Worm (Caenorhabditis elegans) whole organism, L4 larva: ENCODE measurements around the gene srh-16.

Experiments
- D1046.2 ChIP-seq: fragments of 200-800 bp; sonication (Bioruptor generic); IDR thresholded peaks from 2 replicates; pipeline ENCODE4 v1.3.6; 2022; ENCODE audit warnings: missing genetic modification characterization, missing compliant biosample characterization
- F10B5.3 ChIP-seq: sonication (generic microtip); optimal IDR thresholded peaks from 2 replicates; lab custom pipeline; 2016; ENCODE audit warnings: mild to moderate bottlenecking, missing genetic modification characterization, missing compliant biosample characterization
- F44E2.7 ChIP-seq: fragments of 200-800 bp; sonication (Bioruptor generic); IDR thresholded peaks from 2 replicates; pipeline ENCODE4 v2.1.2; 2022; ENCODE audit warnings: missing genetic modification characterization, missing compliant biosample characterization
- T20F7.1 ChIP-seq: fragments of 200-800 bp; sonication (Bioruptor generic); optimal IDR thresholded peaks from 2 replicates; lab custom pipeline; 2018; ENCODE audit warnings: mild to moderate bottlenecking, missing genetic modification characterization, missing compliant biosample characterization
- Y5F2A.4 ChIP-seq: fragments of 200-800 bp; sonication (Bioruptor generic); optimal IDR thresholded peaks from 2 replicates; lab custom pipeline; 2018; ENCODE audit warnings: mild to moderate bottlenecking, missing genetic modification characterization, missing compliant biosample characterization
- aha-1 ChIP-seq: fragments of 150-350 bp; peaks from one replicate; lab custom pipeline; 2014; ENCODE audit warnings: missing biosample characterization, missing genetic modification characterization
- aly-2 ChIP-seq: sonication (generic microtip); optimal IDR thresholded peaks from 2 replicates; lab custom pipeline; 2018; ENCODE audit warnings: missing biosample characterization, missing genetic modification characterization
- attf-4 ChIP-seq: sonication (generic microtip); optimal IDR thresholded peaks from 3 replicates; lab custom pipeline; 2017; ENCODE audit warnings: missing biosample characterization, missing genetic modification characterization
- ceh-20 ChIP-seq: fragments of 200-800 bp; sonication (Bioruptor generic); IDR thresholded peaks from 2 replicates; pipeline ENCODE4 v1.3.6; 2022; ENCODE audit warnings: missing genetic modification reagents, missing genetic modification characterization, missing compliant biosample characterization
- ceh-28 ChIP-seq: fragments of 150-350 bp; optimal IDR thresholded peaks from 2 replicates; lab custom pipeline; 2014; ENCODE audit warnings: missing biosample characterization, missing genetic modification reagents, missing genetic modification characterization
- ceh-32 ChIP-seq: sonication (generic microtip); optimal IDR thresholded peaks from 2 replicates; lab custom pipeline; 2016; ENCODE audit warnings: mild to moderate bottlenecking, missing genetic modification characterization, missing compliant biosample characterization; ENCODE audit not compliant: poor library complexity
- ceh-62 ChIP-seq: sonication (generic microtip); optimal IDR thresholded peaks from 2 replicates; lab custom pipeline; 2017; ENCODE audit warnings: missing biosample characterization, missing genetic modification characterization
- ctbp-1 ChIP-seq: fragments of 200-800 bp; sonication (Bioruptor generic); IDR thresholded peaks from 2 replicates; pipeline ENCODE4 v1.3.6; 2022; ENCODE audit warnings: missing genetic modification reagents, missing genetic modification characterization, missing compliant biosample characterization
- daf-16 ChIP-seq, 3 experiments: sonication (generic microtip); optimal IDR thresholded peaks; 2 replicates each; lab custom pipeline; 2016 to 2017; ENCODE audit warnings: missing genetic modification characterization in 3 of 3, missing genetic modification reagents in 3 of 3, mild to moderate bottlenecking in 2 of 3, missing compliant biosample characterization in 2 of 3, missing biosample characterization in 1 of 3, moderate library complexity in 1 of 3
- daf-8 ChIP-seq: fragments of 200-800 bp; sonication (Bioruptor generic); IDR thresholded peaks from 2 replicates; pipeline ENCODE4 v1.3.6; 2022; ENCODE audit warnings: missing genetic modification characterization, missing compliant biosample characterization
- dmd-6 ChIP-seq: fragments of 200-800 bp; sonication (Bioruptor generic); IDR thresholded peaks from 2 replicates; pipeline ENCODE4 v1.3.6; 2022; ENCODE audit warnings: missing genetic modification reagents, missing genetic modification characterization, missing compliant biosample characterization
- dmd-9 ChIP-seq: fragments of 200-800 bp; sonication (Bioruptor generic); IDR thresholded peaks from 2 replicates; pipeline ENCODE4 v1.3.6; 2022; ENCODE audit warnings: missing genetic modification reagents, missing genetic modification characterization, missing compliant biosample characterization
- duxl-1 ChIP-seq: sonication (generic microtip); optimal IDR thresholded peaks from 2 replicates; lab custom pipeline; 2016; ENCODE audit warnings: mild to moderate bottlenecking, missing genetic modification characterization, moderate library complexity, missing compliant biosample characterization; ENCODE audit not compliant: poor library complexity
- dve-1 ChIP-seq: sonication (generic microtip); optimal IDR thresholded peaks from 2 replicates; lab custom pipeline; 2017; ENCODE audit warnings: antibody characterized with exemption, mild to moderate bottlenecking, missing genetic modification characterization, missing compliant biosample characterization; ENCODE audit not compliant: insufficient read depth
- fkh-10 ChIP-seq: fragments of 150-350 bp; optimal IDR thresholded peaks from 2 replicates; lab custom pipeline; 2014; ENCODE audit warnings: missing biosample characterization, missing genetic modification reagents, missing genetic modification characterization
- gei-8 ChIP-seq: fragments of 200-800 bp; sonication (Bioruptor generic); optimal IDR thresholded peaks from 2 replicates; lab custom pipeline; 2018; ENCODE audit warnings: mild to moderate bottlenecking, missing genetic modification characterization, missing compliant biosample characterization
- hif-1 ChIP-seq, 2 experiments: sonication (generic microtip); optimal IDR thresholded peaks; 2 replicates each; lab custom pipeline; 2016 to 2017; ENCODE audit warnings: missing compliant biosample characterization in 2 of 2, missing genetic modification characterization in 2 of 2, missing genetic modification reagents in 2 of 2, missing genotype in 2 of 2, mild to moderate bottlenecking in 1 of 2
- hlh-11 ChIP-seq: fragments of 200-800 bp; sonication (Bioruptor generic); optimal IDR thresholded peaks from 2 replicates; lab custom pipeline; 2018; ENCODE audit warnings: mild to moderate bottlenecking, missing genetic modification characterization, missing compliant biosample characterization
- hlh-30 ChIP-seq: sonication (generic microtip); optimal IDR thresholded peaks from 2 replicates; lab custom pipeline; 2017; ENCODE audit warnings: antibody characterized with exemption, mild to moderate bottlenecking, missing genetic modification characterization, missing compliant biosample characterization; ENCODE audit not compliant: insufficient read depth
- hmg-1.1 ChIP-seq: fragments of 200-800 bp; sonication (Bioruptor generic); IDR thresholded peaks from 2 replicates; pipeline ENCODE4 v1.3.6; 2022; ENCODE audit warnings: missing genetic modification reagents, missing genetic modification characterization, missing compliant biosample characterization
- jun-1 ChIP-seq: fragments of 150-350 bp; optimal IDR thresholded peaks from 2 replicates; lab custom pipeline; 2014; ENCODE audit warnings: missing biosample characterization, missing genetic modification reagents, missing genetic modification characterization
- lin-38 ChIP-seq: fragments of 200-800 bp; sonication (Bioruptor generic); IDR thresholded peaks from 2 replicates; pipeline ENCODE4 v1.3.6; 2022; ENCODE audit warnings: missing genetic modification reagents, missing genetic modification characterization, missing compliant biosample characterization
- lin-39 ChIP-seq: fragments of 150-350 bp; optimal IDR thresholded peaks from 2 replicates; lab custom pipeline; 2014; ENCODE audit warnings: missing biosample characterization, missing genetic modification reagents, missing genetic modification characterization
- lir-3 ChIP-seq: sonication (generic microtip); optimal IDR thresholded peaks from 2 replicates; lab custom pipeline; 2016; ENCODE audit warnings: mild to moderate bottlenecking, missing genetic modification characterization, missing compliant biosample characterization
- lsy-2 ChIP-seq, 2 experiments: fragments of 150-350 bp in 1 of 2; sonication (generic microtip) in 1 of 2; optimal IDR thresholded peaks; 2 replicates each; lab custom pipeline; 2014 to 2017; ENCODE audit warnings: missing biosample characterization in 2 of 2, missing genetic modification characterization in 2 of 2
- madf-5 ChIP-seq, 2 experiments: fragments of 200-800 bp; sonication (Bioruptor generic); IDR thresholded peaks; 2 replicates each; pipeline ENCODE4 v1.3.6; 2022; ENCODE audit warnings: missing compliant biosample characterization in 2 of 2, missing genetic modification characterization in 2 of 2
- mdt-29 ChIP-seq: fragments of 200-800 bp; sonication (Bioruptor generic); IDR thresholded peaks from 2 replicates; pipeline ENCODE4 v1.3.6; 2022; ENCODE audit warnings: missing genetic modification reagents, missing genetic modification characterization, missing compliant biosample characterization
- mes-2 ChIP-seq: sonication (generic microtip); optimal IDR thresholded peaks from 2 replicates; lab custom pipeline; 2016; ENCODE audit warnings: missing genotype, mild to moderate bottlenecking, missing genetic modification characterization, missing compliant biosample characterization; ENCODE audit not compliant: poor library complexity, severe bottlenecking
- nhr-41 ChIP-seq: fragments of 200-800 bp; sonication (Bioruptor generic); IDR thresholded peaks from 2 replicates; pipeline ENCODE4 v1.3.6; 2022; ENCODE audit warnings: missing genetic modification reagents, missing genetic modification characterization, missing compliant biosample characterization
- nhr-6 ChIP-seq: fragments of 150-350 bp; optimal IDR thresholded peaks from 2 replicates; lab custom pipeline; 2014; ENCODE audit warnings: missing biosample characterization, missing genetic modification characterization
- nhr-77 ChIP-seq: fragments of 150-350 bp; optimal IDR thresholded peaks from 2 replicates; lab custom pipeline; 2014; ENCODE audit warnings: missing biosample characterization, missing genetic modification characterization
- pha-4 ChIP-seq, 2 experiments: fragments of 150-350 bp in 1 of 2; fragments of 200-800 bp in 1 of 2; sonication (Bioruptor generic) in 1 of 2; IDR thresholded peaks in 1 of 2; optimal IDR thresholded peaks in 1 of 2; 2 replicates each; pipeline versions ENCODE4 v1.3.6 to Lab custom; 2014 to 2022; ENCODE audit warnings: missing genetic modification characterization in 2 of 2, missing genetic modification reagents in 2 of 2, missing biosample characterization in 1 of 2, missing compliant biosample characterization in 1 of 2
- php-3 ChIP-seq: fragments of 200-800 bp; sonication (Bioruptor generic); IDR thresholded peaks from 2 replicates; pipeline ENCODE4 v1.3.6; 2022; ENCODE audit warnings: missing genetic modification reagents, missing genetic modification characterization, missing compliant biosample characterization
- pqm-1 ChIP-seq: sonication (generic microtip); optimal IDR thresholded peaks from 2 replicates; lab custom pipeline; 2017; ENCODE audit warnings: missing biosample characterization, missing genetic modification characterization
- tag-97 ChIP-seq: fragments of 200-800 bp; sonication (Bioruptor generic); IDR thresholded peaks from 2 replicates; pipeline ENCODE4 v1.3.6; 2022; ENCODE audit warnings: missing genetic modification characterization, missing compliant biosample characterization
- tra-1 ChIP-seq: fragments of 200-800 bp; sonication (Bioruptor generic); IDR thresholded peaks from 2 replicates; pipeline ENCODE4 v1.3.6; 2022; ENCODE audit warnings: missing genetic modification reagents, missing genetic modification characterization, missing compliant biosample characterization
- unc-130 ChIP-seq: sonication (generic microtip); optimal IDR thresholded peaks from 2 replicates; lab custom pipeline; 2016; ENCODE audit warnings: missing genetic modification reagents, missing genetic modification characterization, missing compliant biosample characterization
- unc-39 ChIP-seq: sonication (generic microtip); optimal IDR thresholded peaks from 2 replicates; lab custom pipeline; 2017; ENCODE audit warnings: missing biosample characterization, missing genetic modification characterization
- zfp-2 ChIP-seq: sonication (generic microtip); optimal IDR thresholded peaks from 2 replicates; lab custom pipeline; 2016; ENCODE audit warnings: mild to moderate bottlenecking, missing genetic modification characterization, missing compliant biosample characterization
- ztf-11 ChIP-seq: fragments of 150-350 bp; optimal IDR thresholded peaks from 2 replicates; lab custom pipeline; 2014; ENCODE audit warnings: missing biosample characterization, missing genetic modification characterization
- ztf-7 ChIP-seq: fragments of 150-350 bp; optimal IDR thresholded peaks from 2 replicates; lab custom pipeline; 2014; ENCODE audit warnings: missing biosample characterization, missing genetic modification characterization

Gene srh-16

DNA sequence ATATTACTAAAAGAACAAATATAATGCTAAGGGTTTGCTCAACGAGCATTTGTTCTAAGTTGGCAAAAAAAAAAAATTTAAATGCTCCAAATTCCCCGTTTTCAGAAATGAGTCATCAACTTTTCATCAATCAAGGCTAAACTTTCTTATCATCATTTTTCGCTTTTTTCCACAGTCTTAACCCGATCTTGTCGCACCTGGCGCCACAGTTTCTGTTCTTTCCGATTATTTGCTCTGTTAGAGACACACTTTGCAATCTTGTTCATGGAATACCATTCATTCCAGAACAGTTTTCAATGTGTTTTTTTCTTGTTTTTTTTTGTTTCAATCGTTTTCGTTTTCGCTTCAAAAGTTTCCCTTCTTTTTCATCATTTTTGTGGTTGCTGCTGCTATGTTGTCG is 6.5 kb downstream of the srh-16 start (continued):
- TF ChIP-seq daf-16 (GFP tag; optimal IDR thresholded peaks at IDR 0.05; lab: Kevin White, UChicago), result no peak
- TF ChIP-seq daf-16 (tag; optimal IDR thresholded peaks at IDR 0.05; lab: Kevin White, UChicago), result peak; percentile 29
- no peak for TF ChIP-seq tra-1 (GFP tag; lab: Robert Waterston, UW)
- TF ChIP-seq gei-8 (GFP tag; lab: Kevin White, UChicago), result no peak
- TF ChIP-seq dve-1 (tag; lab: Kevin White, UChicago), result peak; percentile 40
- no peak for TF ChIP-seq hif-1 (tag; optimal IDR thresholded peaks at IDR 0.05; lab: Kevin White, UChicago)
- TF ChIP-seq Y5F2A.4, result no peak
- no peak for TF ChIP-seq F10B5.3 (tag; lab: Kevin White, UChicago)
- TF ChIP-seq ceh-28, result no peak
- TF ChIP-seq ztf-7 (tag; lab: Kevin White, UChicago), result no peak

DNA sequence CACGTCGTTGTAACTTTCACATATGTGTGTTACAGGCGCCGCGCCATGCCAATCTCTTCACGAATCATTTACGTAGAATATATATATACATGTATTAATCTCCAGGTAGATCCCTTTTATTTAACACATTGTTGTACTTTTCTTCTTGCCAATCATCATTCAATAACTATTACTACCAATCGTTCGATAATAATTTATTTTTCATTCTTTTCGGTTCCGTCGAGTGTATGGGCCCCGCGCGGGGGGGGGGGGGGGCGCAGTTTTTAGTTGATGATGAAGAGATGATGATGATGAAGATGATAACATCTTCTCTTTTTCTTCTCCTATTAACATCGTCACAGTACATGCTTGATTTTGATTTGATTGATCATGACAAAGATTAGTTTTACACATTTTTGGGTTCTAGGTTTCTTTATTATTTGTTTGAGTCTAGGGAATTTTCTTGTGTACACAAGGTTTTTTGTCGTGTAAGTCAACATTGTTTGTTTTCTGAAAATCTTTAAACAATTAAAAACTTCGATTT is 7.6 kb downstream of the srh-16 start:
- TF ChIP-seq hlh-11 (tag; lab: Kevin White, UChicago) (peak; percentile 23), zfp-2 (tag; lab: Kevin White, UChicago) (no peak)

- TF ChIP-seq ztf-11 (tag; lab: Kevin White, UChicago) (no peak), unc-130 (GFP tag; lab: Kevin White, UChicago) (no peak), lin-39 (no peak), duxl-1 (tag; lab: Kevin White, UChicago) (no peak), unc-39 (tag; lab: Kevin White, UChicago) (no peak), D1046.2 (GFP tag; lab: Robert Waterston, UW) (no peak), dmd-6 (GFP tag; lab: Robert Waterston, UW) (peak; percentile 68), daf-8 (GFP tag; lab: Robert Waterston, UW) (no peak), aly-2 (tag; lab: Kevin White, UChicago) (no peak), ztf-7 (tag; lab: Kevin White, UChicago) (no peak), lir-3 (tag; lab: Kevin White, UChicago) (no peak), pha-4 (GFP tag; IDR thresholded peaks at IDR 0.05; lab: Robert Waterston, UW) (no peak), pha-4 (tag; optimal IDR thresholded peaks at IDR 0.05; lab: Kevin White, UChicago) (peak; percentile 55), hlh-30 (tag; lab: Kevin White, UChicago) (peak; percentile 94), pqm-1 (tag; lab: Kevin White, UChicago) (peak; percentile 32), ceh-20 (GFP tag; lab: Robert Waterston, UW) (peak; percentile 48; the same call in 1 of the 2 replicates), nhr-77 (tag; lab: Kevin White, UChicago) (peak; percentile 32), F10B5.3 (tag; lab: Kevin White, UChicago) (no peak), tag-97 (no peak), fkh-10 (GFP tag; lab: Kevin White, UChicago) (no peak), dmd-9 (no peak), mdt-29 (GFP tag; lab: Robert Waterston, UW) (no peak), ctbp-1 (no peak), jun-1 (tag; lab: Kevin White, UChicago) (peak; percentile 49), F44E2.7 (GFP tag; lab: Robert Waterston, UW) (no peak), aha-1 (tag; lab: Kevin White, UChicago) (peak; percentile 92), lsy-2 (tag; optimal IDR thresholded peaks at IDR 0.05; lab: Kevin White, UChicago) (peak; percentile 52 to 77), madf-5 (GFP tag; IDR thresholded peaks at IDR 0.05; lab: Robert Waterston, UW) (no peak), nhr-41 (GFP tag; lab: Robert Waterston, UW) (no peak), nhr-6 (tag; lab: Kevin White, UChicago) (peak; percentile 98), mes-2 (peak; percentile 65), hmg-1.1 (GFP tag; lab: Robert Waterston, UW) (peak; percentile 67), ceh-32 (tag; lab: Kevin White, UChicago) (no peak), php-3 (no peak), gei-8 (GFP tag; lab: Kevin White, UChicago) (no peak), ceh-62 (no peak), attf-4 (tag; lab: Kevin White, UChicago) (no peak), lin-38 (GFP tag; lab: Robert Waterston, UW) (0 out of 2 replicates have a peak, but pooled peaks have one; percentile 6), T20F7.1 (no peak), ceh-28 (no peak)
These were observed 8.5 kb downstream of the srh-16 start for ce11 chrV:12300166-12300565.
